Fruit fly (Drosophila melanogaster): Measurements from ENCODE around the gene CG13078.

CG13078 gene

dm6 chr2L:19575626-19576298 is 12.0 kb downstream of the CG13078 start (continued):
- peak; percentile 96 for TF ChIP-seq trh (GFP tag; optimal IDR thresholded peaks at IDR 0.05)
- TF ChIP-seq Tbp (GFP tag; optimal IDR thresholded peaks at IDR 0.05) = peak; percentile 50
- peak; percentile 96 for TF ChIP-seq Ets97D (GFP tag; optimal IDR thresholded peaks at IDR 0.05)
- peak; percentile 96 for TF ChIP-seq pum (GFP tag; optimal IDR thresholded peaks at IDR 0.05)
- TF ChIP-seq H15 (GFP tag; IDR thresholded peaks at IDR 0.05) = peak; percentile 90
- peak; percentile 98 for TF ChIP-seq pho (GFP tag; optimal IDR thresholded peaks at IDR 0.05)
- TF ChIP-seq CG15073 (GFP tag; optimal IDR thresholded peaks at IDR 0.05) = peak; percentile 80
- peak; percentile 67 for TF ChIP-seq CG3995 (GFP tag; optimal IDR thresholded peaks at IDR 0.05)
- TF ChIP-seq CG15269 (tag; optimal IDR thresholded peaks at IDR 0.05) = peak; percentile 97
- TF ChIP-seq schlank (tag; optimal IDR thresholded peaks at IDR 0.05) = peak; percentile 86
- TF ChIP-seq Stat92E (GFP tag; optimal IDR thresholded peaks at IDR 0.05) = no peak
- peak; percentile 89 for TF ChIP-seq sima (GFP tag; optimal IDR thresholded peaks at IDR 0.05)
- TF ChIP-seq CG15696 (tag; optimal IDR thresholded peaks at IDR 0.05) = peak; percentile 87
- peak; percentile 85 for TF ChIP-seq ttk (GFP tag; IDR thresholded peaks at IDR 0.05)
- peak; percentile 79 for TF ChIP-seq CG8281 (tag; optimal IDR thresholded peaks at IDR 0.05)
- TF ChIP-seq Spps (tag; optimal IDR thresholded peaks at IDR 0.05) = peak; percentile 89
- TF ChIP-seq hkb (optimal IDR thresholded peaks at IDR 0.05) = peak; percentile 54
- TF ChIP-seq hkb (GFP tag; IDR thresholded peaks at IDR 0.05) = peak; percentile 94
- TF ChIP-seq CG17359 (tag; optimal IDR thresholded peaks at IDR 0.05) = peak; percentile 93
- peak; percentile 94 for TF ChIP-seq CG14014 (GFP tag; IDR thresholded peaks at IDR 0.05)
- TF ChIP-seq kah (GFP tag; optimal IDR thresholded peaks at IDR 0.05) = peak; percentile 86
- TF ChIP-seq CG8924 (tag; optimal IDR thresholded peaks at IDR 0.05) = peak; percentile 97
- peak; percentile 94 for TF ChIP-seq BtbVII (GFP tag; optimal IDR thresholded peaks at IDR 0.05)
- TF ChIP-seq gro (GFP tag; optimal IDR thresholded peaks at IDR 0.05) = peak; percentile 98
- TF ChIP-seq CG3065 (GFP tag; optimal IDR thresholded peaks at IDR 0.05) = peak; percentile 87
- TF ChIP-seq CG6813 (GFP tag; optimal IDR thresholded peaks at IDR 0.05) = peak; percentile 86
- peak; percentile 91 for TF ChIP-seq p53 (GFP tag; optimal IDR thresholded peaks at IDR 0.05)
- TF ChIP-seq vnd (GFP tag; IDR thresholded peaks at IDR 0.05; ENCODE audit: partially characterized antibody) = no peak
- 0 out of 3 replicates have a peak, but pooled peaks have one; percentile 14 for TF ChIP-seq CG6791 (GFP tag; IDR thresholded peaks at IDR 0.05; ENCODE audit: partially characterized antibody)
- TF ChIP-seq CG34422 (GFP tag; IDR thresholded peaks at IDR 0.05) = peak; percentile 91
- TF ChIP-seq E2f2 (GFP tag; IDR thresholded peaks at IDR 0.05) = peak; percentile 78
- TF ChIP-seq croc (GFP tag; conservative IDR thresholded peaks at IDR 0.05) = peak; percentile 92
- TF ChIP-seq scrt (GFP tag; optimal IDR thresholded peaks at IDR 0.05) = peak; percentile 89
- peak; percentile 90 for TF ChIP-seq abd-A (tag; optimal IDR thresholded peaks at IDR 0.05)
- peak; percentile 92 for TF ChIP-seq E2f1 (GFP tag; IDR thresholded peaks at IDR 0.05)
- TF ChIP-seq CG17912 (GFP tag; optimal IDR thresholded peaks at IDR 0.05) = peak; percentile 62
- TF ChIP-seq CG10321 (GFP tag; IDR thresholded peaks at IDR 0.05) = peak; percentile 48
- TF ChIP-seq CG8478 (optimal IDR thresholded peaks at IDR 0.05) = peak; percentile 63
- peak; percentile 95 for TF ChIP-seq CG16863 (GFP tag; optimal IDR thresholded peaks at IDR 0.05)
- TF ChIP-seq CG7556 (GFP tag; optimal IDR thresholded peaks at IDR 0.05) = peak; percentile 98
- TF ChIP-seq CG7987 (GFP tag; optimal IDR thresholded peaks at IDR 0.05) = peak; percentile 74
- TF ChIP-seq CG11504 (tag; optimal IDR thresholded peaks at IDR 0.05) = peak; percentile 96
- peak; percentile 95 for TF ChIP-seq CG9932 (GFP tag; IDR thresholded peaks at IDR 0.05)
- TF ChIP-seq lab (GFP tag; optimal IDR thresholded peaks at IDR 0.05) = peak; percentile 96
- peak; percentile 95 for TF ChIP-seq kni (GFP tag; optimal IDR thresholded peaks at IDR 0.05)
- TF ChIP-seq CG2202 (tag; optimal IDR thresholded peaks at IDR 0.05) = peak; percentile 87
- TF ChIP-seq pros (GFP tag; optimal IDR thresholded peaks at IDR 0.05) = peak; percentile 93
- TF ChIP-seq Dp (GFP tag; optimal IDR thresholded peaks at IDR 0.05) = no peak
- peak; percentile 78 for TF ChIP-seq Doc2 (GFP tag; IDR thresholded peaks at IDR 0.05)
- TF ChIP-seq CG7745 (tag; optimal IDR thresholded peaks at IDR 0.05) = no peak
